Fruit fly (Drosophila melanogaster) Kc167 (cell line): Measurements from ENCODE around the gene CG10654.

Experiments used
- Myc ChIP-seq: fragments of >200 bp; optimal IDR thresholded peaks from 2 replicates; lab custom pipeline; 2017; ENCODE audit warnings: missing external identifiers
- Sin3A ChIP-seq: fragments of >200 bp; optimal IDR thresholded peaks from 2 replicates; lab custom pipeline; 2018; ENCODE audit warnings: missing external identifiers
- h ChIP-seq: fragments of >200 bp; optimal IDR thresholded peaks from 3 replicates; lab custom pipeline; 2018; ENCODE audit warnings: missing external identifiers
- insv ChIP-seq: fragments of >200 bp; optimal IDR thresholded peaks from 3 replicates; lab custom pipeline; 2018; ENCODE audit warnings: missing external identifiers
- psq ChIP-seq: fragments of >200 bp; optimal IDR thresholded peaks from 2 replicates; lab custom pipeline; 2017; ENCODE audit warnings: missing external identifiers
- ttk ChIP-seq: sonication (Bioruptor generic); optimal IDR thresholded peaks from 2 replicates; lab custom pipeline; 2017; ENCODE audit warnings: missing external identifiers

CG10654 gene

DNA sequence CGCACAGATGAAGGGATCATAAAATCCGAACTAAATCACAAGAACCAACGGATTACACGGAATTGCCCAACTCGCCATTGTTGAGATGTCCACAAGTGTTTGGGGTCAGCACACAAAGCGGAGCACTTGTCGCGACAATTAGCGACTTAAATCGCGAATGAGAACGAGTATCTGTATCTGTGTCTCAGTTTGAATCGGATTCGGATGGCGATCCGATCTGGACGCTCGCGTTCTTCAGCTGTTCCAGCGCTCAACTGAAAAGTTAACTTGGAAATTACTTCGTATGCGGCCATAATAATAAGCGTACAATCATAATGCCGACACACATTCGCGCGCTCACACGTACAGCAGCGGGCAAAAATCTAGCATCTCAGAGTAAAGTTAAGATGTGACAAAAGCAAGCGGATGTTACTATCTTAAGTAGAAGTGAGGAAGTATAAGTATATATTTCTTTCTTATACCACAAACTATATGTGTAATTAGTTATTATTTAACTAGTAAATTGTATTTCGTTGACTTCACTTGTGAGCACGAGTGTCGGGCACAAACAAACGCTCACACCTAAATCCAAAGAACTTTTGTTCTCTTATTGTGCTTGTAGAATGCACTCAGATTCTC is 17.1 kb downstream of the CG10654 start, which contains the start of gene CG10660:
Gene CG10660 (minus strand): TSS at position 259 of the 618 bp plus-strand sequence.
- TF ChIP-seq Sin3A (lab: Kevin White, UChicago) = no peak
- no peak for TF ChIP-seq h (lab: Kevin White, UChicago)
- TF ChIP-seq psq (lab: Kevin White, UChicago) = no peak
- no peak for TF ChIP-seq insv
- no peak for TF ChIP-seq ttk (lab: Kevin White, UChicago)
- TF ChIP-seq Myc (lab: Kevin White, UChicago) = no peak

DNA sequence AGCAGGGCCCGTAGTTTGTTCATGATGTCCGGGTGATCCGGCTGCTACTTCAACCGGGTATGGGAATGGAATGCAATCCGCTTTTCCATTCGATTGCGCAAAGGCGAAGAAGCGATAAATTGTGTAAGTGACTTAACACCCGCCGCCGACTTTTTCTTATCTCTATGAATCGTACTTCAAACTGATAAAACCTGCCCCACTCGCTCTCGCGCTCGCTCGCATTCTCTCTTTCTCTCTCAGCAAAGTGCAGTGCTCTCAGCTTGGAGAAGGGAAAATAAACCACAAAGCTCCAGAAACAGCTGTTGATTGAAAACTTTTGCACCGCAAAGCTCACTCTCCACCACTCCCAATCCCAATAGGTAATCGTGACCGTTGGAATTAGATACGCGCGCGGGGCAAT is 17.7 kb downstream of the CG10654 start:
- no peak for TF ChIP-seq ttk (lab: Kevin White, UChicago)
- TF ChIP-seq h (lab: Kevin White, UChicago) = no peak
- no peak for TF ChIP-seq Myc (lab: Kevin White, UChicago)
- TF ChIP-seq psq (lab: Kevin White, UChicago) = no peak
- TF ChIP-seq Sin3A (lab: Kevin White, UChicago) = no peak
- no peak for TF ChIP-seq insv

DNA sequence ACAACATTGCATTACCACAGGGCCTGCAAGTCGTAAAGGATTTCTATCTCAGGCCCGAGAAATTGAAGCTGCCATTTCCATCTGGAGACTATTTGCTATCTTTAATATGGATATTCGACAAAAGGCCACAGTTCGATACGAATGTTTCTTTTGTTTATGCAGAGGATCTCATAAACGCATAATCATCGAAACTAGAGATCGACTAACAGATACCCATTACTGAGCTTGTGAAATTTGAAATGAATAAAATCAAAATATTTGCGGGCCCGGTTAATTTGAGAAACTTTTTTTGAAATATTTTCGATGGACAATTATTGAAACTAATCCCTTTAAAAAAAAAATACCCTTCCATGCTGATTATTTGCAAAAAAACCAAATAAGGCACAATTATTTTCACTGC is 21.5 kb downstream of the CG10654 start:
- TF ChIP-seq Myc (lab: Kevin White, UChicago) = no peak
- TF ChIP-seq Sin3A (lab: Kevin White, UChicago) = no peak

DNA sequence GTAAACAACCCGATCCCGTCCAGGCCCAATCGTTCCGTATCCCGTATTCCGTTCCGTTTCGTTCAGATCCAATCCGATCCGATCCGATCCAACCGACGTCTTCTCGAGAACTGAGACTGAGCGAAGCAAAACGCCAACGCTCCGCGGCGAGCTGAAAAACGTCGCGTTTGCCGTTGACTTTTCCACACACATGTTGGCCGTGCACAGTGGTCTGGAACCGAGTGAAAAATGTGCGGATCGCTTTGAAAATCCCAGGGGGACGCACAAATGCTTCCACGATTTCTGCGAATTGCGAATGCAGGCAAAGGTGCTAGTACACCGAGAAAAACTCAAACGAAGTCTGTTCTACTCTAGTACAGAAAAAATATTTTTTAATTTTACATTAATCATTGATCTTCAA is 22.7 kb downstream of the CG10654 start, which contains the start of gene CG10663:
Gene CG10663 (minus strand): TSS at position 88 of the 400 bp plus-strand sequence.
- TF ChIP-seq psq (lab: Kevin White, UChicago) = no peak
- TF ChIP-seq Myc (lab: Kevin White, UChicago) = no peak
- no peak for TF ChIP-seq Sin3A (lab: Kevin White, UChicago)
- no peak for TF ChIP-seq insv
- no peak for TF ChIP-seq h (lab: Kevin White, UChicago)
- TF ChIP-seq ttk (lab: Kevin White, UChicago) = no peak

dm6 chr3L:12484464-12484863 is 23.2 kb downstream of the CG10654 start:
- TF ChIP-seq psq (lab: Kevin White, UChicago) = no peak
- TF ChIP-seq insv = no peak
- no peak for TF ChIP-seq h (lab: Kevin White, UChicago)
- TF ChIP-seq ttk (lab: Kevin White, UChicago) = no peak
- no peak for TF ChIP-seq Myc (lab: Kevin White, UChicago)
- no peak for TF ChIP-seq Sin3A (lab: Kevin White, UChicago)

DNA sequence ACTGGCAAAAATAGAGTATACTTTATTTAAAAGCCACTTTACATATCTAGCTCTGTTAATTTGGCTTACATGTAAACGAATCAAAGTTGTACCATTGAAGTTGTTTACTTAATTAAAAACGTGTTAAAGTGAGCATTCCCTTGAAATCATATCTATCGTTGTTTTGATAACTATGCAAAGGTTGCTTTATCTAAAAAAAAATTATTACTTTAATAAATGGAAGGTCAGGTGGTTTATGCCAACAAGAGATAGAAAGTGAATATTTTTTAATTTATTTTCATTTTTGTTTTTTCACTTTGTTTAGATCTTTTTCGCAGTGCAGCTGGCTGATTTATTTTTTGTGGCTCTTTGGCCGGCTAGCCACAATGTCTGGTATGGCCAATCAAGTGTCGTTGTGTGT is 24.7 kb downstream of the CG10654 start:
- no peak for TF ChIP-seq insv
- no peak for TF ChIP-seq Myc (lab: Kevin White, UChicago)
- TF ChIP-seq Sin3A (lab: Kevin White, UChicago) = no peak
- no peak for TF ChIP-seq ttk (lab: Kevin White, UChicago)
- no peak for TF ChIP-seq psq (lab: Kevin White, UChicago)
- no peak for TF ChIP-seq h (lab: Kevin White, UChicago)

- no peak for TF ChIP-seq insv
- TF ChIP-seq psq (lab: Kevin White, UChicago) = no peak
- no peak for TF ChIP-seq ttk (lab: Kevin White, UChicago)
- TF ChIP-seq Myc (lab: Kevin White, UChicago) = no peak
- no peak for TF ChIP-seq Sin3A (lab: Kevin White, UChicago)
- TF ChIP-seq h (lab: Kevin White, UChicago) = no peak
Measured at dm6 chr3L:12482246-12482645, 25.4 kb downstream of the CG10654 start, which contains the start of gene CG33725. Gene CG33725 (plus strand): TSS chr3L:12482609.

DNA sequence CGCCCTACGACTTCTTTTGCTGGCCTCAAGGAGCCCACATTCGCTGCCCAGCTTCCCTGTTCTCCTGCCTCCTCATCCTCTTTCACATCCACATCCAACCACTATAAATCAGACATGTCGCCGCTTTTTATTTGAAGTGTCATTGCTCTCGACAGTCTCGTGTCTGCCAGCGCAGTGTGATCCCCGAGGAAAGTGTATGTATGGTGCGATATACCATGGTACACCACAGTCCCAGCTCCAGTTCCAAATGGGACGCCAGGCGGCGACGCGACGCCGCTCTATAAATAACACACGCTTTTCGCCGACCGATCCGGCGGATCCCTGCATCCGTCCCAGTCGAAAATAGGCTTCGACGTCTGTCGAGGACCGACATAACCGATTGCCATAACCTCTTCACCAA is 29.4 kb downstream of the CG10654 start:
- TF ChIP-seq ttk (lab: Kevin White, UChicago) = no peak
- no peak for TF ChIP-seq insv
- no peak for TF ChIP-seq psq (lab: Kevin White, UChicago)
- TF ChIP-seq Sin3A (lab: Kevin White, UChicago) = no peak
- no peak for TF ChIP-seq Myc (lab: Kevin White, UChicago)
- no peak for TF ChIP-seq h (lab: Kevin White, UChicago)

- TF ChIP-seq ttk (lab: Kevin White, UChicago) = no peak
- TF ChIP-seq psq (lab: Kevin White, UChicago) = no peak
- no peak for TF ChIP-seq Myc (lab: Kevin White, UChicago)
- TF ChIP-seq h (lab: Kevin White, UChicago) = no peak
- TF ChIP-seq Sin3A (lab: Kevin White, UChicago) = no peak
- TF ChIP-seq insv = no peak
Measured at dm6 chr3L:12471471-12471978, 36.1 kb downstream of the CG10654 start, which contains the start of gene CG10616. Gene CG10616 (plus strand): TSS chr3L:12471728.

DNA sequence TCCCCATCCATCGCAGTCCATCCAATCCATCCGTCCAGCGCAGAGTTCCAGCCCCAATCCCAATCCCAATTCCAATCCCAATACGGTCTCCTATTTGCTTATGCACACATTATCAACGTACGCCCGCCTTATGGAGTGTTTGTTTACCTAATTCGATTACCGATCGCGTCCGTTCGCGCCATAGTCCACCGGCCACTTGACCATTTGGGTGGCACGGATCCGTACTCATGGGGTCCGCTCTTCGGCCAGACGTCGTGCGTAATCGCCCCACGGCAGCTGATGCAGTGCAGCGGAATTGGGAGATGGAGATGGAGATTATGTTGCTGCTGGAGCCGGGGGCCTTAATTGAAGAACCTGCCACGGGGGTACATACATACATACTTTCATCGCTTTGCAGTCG is 37.1 kb downstream of the CG10654 start:
- TF ChIP-seq Myc (lab: Kevin White, UChicago) (no peak), h (lab: Kevin White, UChicago) (no peak), insv (no peak), ttk (lab: Kevin White, UChicago) (no peak), Sin3A (lab: Kevin White, UChicago) (no peak), psq (lab: Kevin White, UChicago) (no peak)

DNA sequence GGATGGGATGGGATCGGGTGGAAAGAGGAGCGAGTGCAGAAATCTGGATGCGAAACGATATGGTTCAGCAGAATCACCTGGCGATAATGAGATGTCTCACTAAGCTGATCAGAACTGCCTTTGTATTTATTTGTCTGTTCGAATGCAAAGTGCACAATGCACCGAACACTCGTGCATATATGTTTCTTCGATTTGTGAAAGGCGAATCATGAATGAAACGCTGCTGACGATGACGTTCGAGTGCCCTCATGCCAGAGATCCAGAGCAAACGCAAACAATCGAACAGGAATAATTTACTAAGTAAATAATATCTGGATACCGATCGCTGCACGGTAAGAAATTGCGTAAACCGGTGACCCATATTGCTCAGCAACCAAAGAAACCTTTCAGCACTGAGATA is 38.0 kb downstream of the CG10654 start, which contains the start of gene CG32102:
Gene CG32102 (minus strand): TSS at position 101 of the 400 bp plus-strand sequence.
- TF ChIP-seq h (lab: Kevin White, UChicago) (no peak), Myc (lab: Kevin White, UChicago) (no peak), insv (no peak), ttk (lab: Kevin White, UChicago) (no peak), Sin3A (lab: Kevin White, UChicago) (no peak), psq (lab: Kevin White, UChicago) (no peak)

dm6 chr3L:12468016-12468415 is 39.6 kb downstream of the CG10654 start, which contains the start of gene eyg:
Gene eyg (minus strand): TSS chr3L:12468021.
- no peak for TF ChIP-seq ttk (lab: Kevin White, UChicago)
- no peak for TF ChIP-seq Myc (lab: Kevin White, UChicago)
- no peak for TF ChIP-seq Sin3A (lab: Kevin White, UChicago)
- TF ChIP-seq h (lab: Kevin White, UChicago) = no peak
- TF ChIP-seq psq (lab: Kevin White, UChicago) = no peak
- no peak for TF ChIP-seq insv
